Fruit fly (Drosophila melanogaster) whole organism, embryonic: ENCODE data around the gene CG42237.

Experiments
- BEAF-32 ChIP-seq: fragments of 200-800 bp; sonication (Bioruptor generic); optimal IDR thresholded peaks from 3 replicates; lab custom pipeline; 2017; ENCODE audit warnings: missing biosample characterization, missing genetic modification characterization, mild to moderate bottlenecking, moderate library complexity, missing genetic modification reagents
- Bdp1 ChIP-seq: fragments of 200-800 bp; sonication (Bioruptor generic); optimal IDR thresholded peaks from 3 replicates; lab custom pipeline; 2016; ENCODE audit warnings: missing biosample characterization, missing genetic modification characterization
- CG10209 ChIP-seq: fragments of 200-800 bp; sonication (Bioruptor generic); optimal IDR thresholded peaks from 3 replicates; lab custom pipeline; 2017; ENCODE audit warnings: missing biosample characterization, mild to moderate bottlenecking, missing genetic modification characterization, missing genetic modification reagents
- CG10959 ChIP-seq: fragments of 200-800 bp; sonication (Bioruptor generic); IDR thresholded peaks from 2 replicates; pipeline ENCODE4 v1.3.6; 2022; ENCODE audit warnings: missing biosample characterization, missing genetic modification characterization
- CG13624 ChIP-seq: fragments of 200-800 bp; sonication (Bioruptor generic); optimal IDR thresholded peaks from 2 replicates; lab custom pipeline; 2016; ENCODE audit warnings: missing biosample characterization, missing genetic modification characterization
- CG14014 ChIP-seq: fragments of 200-800 bp; sonication (Bioruptor generic); IDR thresholded peaks from 2 replicates; pipeline ENCODE4 v1.3.6; 2022; ENCODE audit warnings: missing biosample characterization, missing genetic modification characterization
- CG1603 ChIP-seq: fragments of 200-800 bp; sonication (Bioruptor generic); optimal IDR thresholded peaks from 2 replicates; lab custom pipeline; 2019; ENCODE audit warnings: missing biosample characterization, mild to moderate bottlenecking, missing genetic modification characterization, moderate library complexity
- CG1647 ChIP-seq: fragments of 200-800 bp; sonication (Bioruptor generic); optimal IDR thresholded peaks from 3 replicates; lab custom pipeline; 2016; ENCODE audit warnings: missing biosample characterization, missing genetic modification characterization
- CG17912 ChIP-seq: fragments of 200-800 bp; sonication (Bioruptor generic); optimal IDR thresholded peaks from 2 replicates; lab custom pipeline; 2018; ENCODE audit warnings: missing biosample characterization, mild to moderate bottlenecking, missing genetic modification characterization
- CG18476 ChIP-seq: fragments of 200-800 bp; sonication (Bioruptor generic); optimal IDR thresholded peaks from 2 replicates; lab custom pipeline; 2016; ENCODE audit warnings: missing biosample characterization, mild to moderate bottlenecking, missing genetic modification characterization
- CG4360 ChIP-seq: fragments of 200-800 bp; sonication (Bioruptor generic); IDR thresholded peaks from 2 replicates; pipeline ENCODE4 v1.3.6; 2022; ENCODE audit warnings: missing biosample characterization, missing genetic modification characterization
- CG43689 ChIP-seq: fragments of 200-800 bp; sonication (Bioruptor generic); IDR thresholded peaks from 2 replicates; pipeline ENCODE4 v1.3.6; 2022; ENCODE audit warnings: missing biosample characterization, missing genetic modification characterization
- CG4404 ChIP-seq: fragments of 200-800 bp; sonication (Bioruptor generic); IDR thresholded peaks from 2 replicates; pipeline ENCODE4 v1.3.6; 2022; ENCODE audit warnings: missing biosample characterization, missing genetic modification characterization
- CG4424 ChIP-seq: fragments of 200-800 bp; sonication (Bioruptor generic); optimal IDR thresholded peaks from 3 replicates; lab custom pipeline; 2016; ENCODE audit warnings: missing biosample characterization, missing genetic modification characterization
- CG5180 ChIP-seq: fragments of 200-800 bp; sonication (Bioruptor generic); optimal IDR thresholded peaks from 3 replicates; lab custom pipeline; 2017; ENCODE audit warnings: missing biosample characterization, missing genetic modification characterization, mild to moderate bottlenecking, moderate library complexity, missing genetic modification reagents
- CG6683 ChIP-seq: fragments of 200-800 bp; sonication (Bioruptor generic); optimal IDR thresholded peaks from 2 replicates; lab custom pipeline; 2017; ENCODE audit warnings: missing biosample characterization, mild to moderate bottlenecking, missing genetic modification characterization, missing genetic modification reagents
- CG6854 ChIP-seq: fragments of 200-800 bp; sonication (Bioruptor generic); optimal IDR thresholded peaks from 3 replicates; lab custom pipeline; 2017; ENCODE audit warnings: missing biosample characterization, mild to moderate bottlenecking, missing genetic modification characterization
- CG7556 ChIP-seq: fragments of 200-800 bp; sonication (Bioruptor generic); optimal IDR thresholded peaks from 2 replicates; lab custom pipeline; 2017; ENCODE audit warnings: missing biosample characterization, mild to moderate bottlenecking, missing genetic modification characterization
- CG7928 ChIP-seq: fragments of 200-800 bp; sonication (Bioruptor generic); optimal IDR thresholded peaks from 2 replicates; lab custom pipeline; 2017; ENCODE audit warnings: missing biosample characterization, mild to moderate bottlenecking, missing genetic modification characterization
- CG8089 ChIP-seq: fragments of 200-800 bp; sonication (Bioruptor generic); optimal IDR thresholded peaks from 3 replicates; lab custom pipeline; 2016; ENCODE audit warnings: missing biosample characterization, missing genetic modification characterization
- CG9817 ChIP-seq: fragments of 200-800 bp; sonication (Bioruptor generic); optimal IDR thresholded peaks from 2 replicates; lab custom pipeline; 2018; ENCODE audit warnings: missing biosample characterization, mild to moderate bottlenecking, missing genetic modification characterization, moderate library complexity
- Dll ChIP-seq: fragments of 200-800 bp; sonication (Bioruptor generic); IDR thresholded peaks from 4 replicates; pipeline ENCODE4 v1.3.6; 2022; ENCODE audit warnings: missing biosample characterization, missing genetic modification characterization; ENCODE audit not compliant: partially characterized antibody
- Gug ChIP-seq: fragments of 200-800 bp; sonication (Bioruptor generic); IDR thresholded peaks from 4 replicates; pipeline ENCODE4 v1.3.6; 2022; ENCODE audit warnings: missing biosample characterization, missing genetic modification characterization
- H2.0 ChIP-seq: fragments of 200-800 bp; sonication (Bioruptor generic); IDR thresholded peaks from 2 replicates; pipeline ENCODE4 v1.3.6; 2022; ENCODE audit warnings: missing biosample characterization, missing genetic modification characterization
- Hand ChIP-seq: fragments of 200-800 bp; sonication (Bioruptor generic); optimal IDR thresholded peaks from 2 replicates; lab custom pipeline; 2017; ENCODE audit warnings: mild to moderate bottlenecking, missing biosample characterization, missing genetic modification reagents, missing genetic modification characterization
- Jarid2 ChIP-seq: fragments of 200-800 bp; sonication (Bioruptor generic); optimal IDR thresholded peaks from 3 replicates; lab custom pipeline; 2017; ENCODE audit warnings: mild to moderate bottlenecking, missing biosample characterization, missing genetic modification reagents, missing genetic modification characterization
- Lim3 ChIP-seq: fragments of 200-800 bp; sonication (Bioruptor generic); IDR thresholded peaks from 2 replicates; pipeline ENCODE4 v1.3.6; 2022; ENCODE audit warnings: missing biosample characterization, missing genetic modification characterization
- MTF-1 ChIP-seq: fragments of 200-800 bp; sonication (Bioruptor generic); optimal IDR thresholded peaks from 2 replicates; lab custom pipeline; 2018; ENCODE audit warnings: missing biosample characterization, mild to moderate bottlenecking, missing genetic modification characterization, borderline replicate concordance
- NK7.1 ChIP-seq: fragments of 200-800 bp; sonication (Bioruptor generic); optimal IDR thresholded peaks from 3 replicates; lab custom pipeline; 2016; ENCODE audit warnings: missing biosample characterization, missing genetic modification characterization
- Rfx ChIP-seq: fragments of 200-800 bp; sonication (Bioruptor generic); IDR thresholded peaks from 2 replicates; pipeline ENCODE4 v1.3.6; 2022; ENCODE audit warnings: missing biosample characterization, missing genetic modification characterization
- Stat92E ChIP-seq, 3 experiments: fragments of >200 bp in 2 of 3; fragments of 200-800 bp in 1 of 3; sonication (Bioruptor generic) in 1 of 3; optimal IDR thresholded peaks; 2 replicates each; lab custom pipeline; 2017 to 2019; ENCODE audit warnings: missing biosample characterization in 3 of 3, missing genetic modification characterization in 3 of 3, mild to moderate bottlenecking in 1 of 3, moderate library complexity in 1 of 3
- amos ChIP-seq: fragments of 200-800 bp; sonication (Bioruptor generic); IDR thresholded peaks from 2 replicates; pipeline ENCODE4 v1.3.6; 2022; ENCODE audit warnings: missing biosample characterization, missing genetic modification characterization; ENCODE audit not compliant: partially characterized antibody
- ato ChIP-seq: fragments of 200-800 bp; sonication (Bioruptor generic); IDR thresholded peaks from 2 replicates; pipeline ENCODE4 v1.3.6; 2022; ENCODE audit warnings: missing biosample characterization, missing genetic modification characterization; ENCODE audit not compliant: partially characterized antibody
- bcd ChIP-seq: fragments of 200-800 bp; sonication (Bioruptor generic); optimal IDR thresholded peaks from 2 replicates; lab custom pipeline; 2017; ENCODE audit warnings: missing biosample characterization, mild to moderate bottlenecking, missing genetic modification characterization
- cas ChIP-seq: fragments of 200-800 bp; sonication (Bioruptor generic); IDR thresholded peaks from 2 replicates; pipeline ENCODE4 v1.3.6; 2022; ENCODE audit warnings: missing biosample characterization, missing genetic modification characterization
- cg ChIP-seq: fragments of 200-800 bp; sonication (Bioruptor generic); optimal IDR thresholded peaks from 3 replicates; lab custom pipeline; 2019; ENCODE audit warnings: missing biosample characterization, mild to moderate bottlenecking, missing genetic modification characterization, moderate library complexity
- chn ChIP-seq: fragments of 200-800 bp; sonication (Bioruptor generic); optimal IDR thresholded peaks from 2 replicates; lab custom pipeline; 2016; ENCODE audit warnings: missing biosample characterization, missing genetic modification characterization
- croc ChIP-seq: fragments of 200-800 bp; sonication (Bioruptor generic); conservative IDR thresholded peaks from 3 replicates; pipeline ENCODE4 v1.3.6; 2022; ENCODE audit warnings: missing biosample characterization, missing genetic modification characterization
- da ChIP-seq: fragments of 200-800 bp; sonication (Bioruptor generic); optimal IDR thresholded peaks from 2 replicates; lab custom pipeline; 2016; ENCODE audit warnings: missing biosample characterization, missing genetic modification characterization
- disco-r ChIP-seq: fragments of 200-800 bp; sonication (Bioruptor generic); optimal IDR thresholded peaks from 2 replicates; lab custom pipeline; 2016; ENCODE audit warnings: missing biosample characterization, missing genetic modification characterization
- gsb-n ChIP-seq: fragments of 200-800 bp; sonication (Bioruptor generic); optimal IDR thresholded peaks from 3 replicates; lab custom pipeline; 2018; ENCODE audit warnings: missing biosample characterization, mild to moderate bottlenecking, missing genetic modification characterization
- knrl ChIP-seq: fragments of 200-800 bp; sonication (Bioruptor generic); IDR thresholded peaks from 3 replicates; pipeline ENCODE4 v1.3.6; 2022; ENCODE audit warnings: missing biosample characterization, missing genetic modification characterization; ENCODE audit not compliant: partially characterized antibody
- mirr ChIP-seq: fragments of 200-800 bp; sonication (Bioruptor generic); optimal IDR thresholded peaks from 3 replicates; lab custom pipeline; 2018; ENCODE audit warnings: missing biosample characterization, mild to moderate bottlenecking, missing genetic modification characterization
- nerfin-1 ChIP-seq: fragments of 200-800 bp; sonication (Bioruptor generic); optimal IDR thresholded peaks from 3 replicates; lab custom pipeline; 2019; ENCODE audit warnings: missing biosample characterization, mild to moderate bottlenecking, missing genetic modification characterization, moderate library complexity
- peb ChIP-seq: fragments of 200-800 bp; sonication (Bioruptor generic); IDR thresholded peaks from 2 replicates; pipeline ENCODE4 v1.3.6; 2022; ENCODE audit warnings: missing biosample characterization, missing genetic modification characterization
- psq ChIP-seq: fragments of 200-800 bp; sonication (Bioruptor generic); optimal IDR thresholded peaks from 2 replicates; lab custom pipeline; 2017; ENCODE audit warnings: missing biosample characterization, missing genetic modification characterization
- salm ChIP-seq: fragments of 200-800 bp; sonication (Bioruptor generic); optimal IDR thresholded peaks from 2 replicates; lab custom pipeline; 2018; ENCODE audit warnings: missing biosample characterization, mild to moderate bottlenecking, missing genetic modification characterization
- stwl ChIP-seq: fragments of 200-800 bp; sonication (Bioruptor generic); optimal IDR thresholded peaks from 3 replicates; lab custom pipeline; 2018; ENCODE audit warnings: missing biosample characterization, mild to moderate bottlenecking, missing genetic modification characterization, moderate library complexity
- tin ChIP-seq: fragments of 200-800 bp; sonication (Bioruptor generic); optimal IDR thresholded peaks from 3 replicates; lab custom pipeline; 2016; ENCODE audit warnings: missing biosample characterization, missing genetic modification characterization

Gene CG42237

dm6 chrX:13088025-13088805, 26.7 kb upstream of the CG42237 start (continued):
- no peak for TF ChIP-seq CG8089 (GFP tag; lab: Kevin White, UChicago)
- TF ChIP-seq cg = peak; percentile 61
- no peak for TF ChIP-seq CG1647
- TF ChIP-seq CG10959 (GFP tag; lab: Robert Waterston, UW) = no peak
- no peak for TF ChIP-seq CG7928
- no peak for TF ChIP-seq BEAF-32
- TF ChIP-seq Bdp1 (GFP tag; lab: Kevin White, UChicago) = no peak
- peak; percentile 17 for TF ChIP-seq mirr (GFP tag; lab: Kevin White, UChicago)
- TF ChIP-seq Dll (GFP tag; lab: Robert Waterston, UW) = no peak
- no peak for TF ChIP-seq Gug (GFP tag; lab: Robert Waterston, UW)
- peak; percentile 14; the same call in 1 of the 2 replicates for TF ChIP-seq CG14014
- no peak for TF ChIP-seq chn
- TF ChIP-seq CG5180 (GFP tag; lab: Kevin White, UChicago) = no peak
- no peak for TF ChIP-seq knrl (GFP tag; lab: Robert Waterston, UW)
- no peak for TF ChIP-seq peb (GFP tag; lab: Robert Waterston, UW)
- TF ChIP-seq amos (GFP tag; lab: Robert Waterston, UW) = no peak
- peak; percentile 31 for TF ChIP-seq Rfx
- no peak for TF ChIP-seq salm (tag; lab: Kevin White, UChicago)
- no peak for TF ChIP-seq psq
- TF ChIP-seq bcd (GFP tag; lab: Kevin White, UChicago) = peak; percentile 27
- no peak for TF ChIP-seq CG17912 (GFP tag; lab: Kevin White, UChicago)
- no peak for TF ChIP-seq CG6683 (GFP tag; lab: Kevin White, UChicago)
- no peak for TF ChIP-seq gsb-n (tag; lab: Kevin White, UChicago)
- no peak for TF ChIP-seq Hand (GFP tag; lab: Kevin White, UChicago)
- no peak for TF ChIP-seq CG18476 (GFP tag; lab: Kevin White, UChicago)
- no peak for TF ChIP-seq H2.0
- no peak for TF ChIP-seq CG4360
- TF ChIP-seq CG1603 (tag; lab: Kevin White, UChicago) = no peak
- no peak for TF ChIP-seq stwl
- TF ChIP-seq da (GFP tag; lab: Kevin White, UChicago) = no peak
- no peak for TF ChIP-seq CG4404 (GFP tag; lab: Robert Waterston, UW)
- peak; percentile 16 for TF ChIP-seq nerfin-1 (tag; lab: Kevin White, UChicago)
- TF ChIP-seq disco-r (GFP tag; lab: Kevin White, UChicago) = no peak
- TF ChIP-seq croc (GFP tag; lab: Robert Waterston, UW) = no peak
- TF ChIP-seq MTF-1 (GFP tag; lab: Kevin White, UChicago) = no peak
- TF ChIP-seq CG6854 (GFP tag; lab: Kevin White, UChicago) = no peak
- TF ChIP-seq CG13624 (GFP tag; lab: Kevin White, UChicago) = no peak
- TF ChIP-seq NK7.1 (GFP tag; lab: Kevin White, UChicago) = no peak
- TF ChIP-seq Jarid2 = no peak
- peak; percentile 34 for TF ChIP-seq CG7556 (GFP tag; lab: Kevin White, UChicago)
- no peak for TF ChIP-seq Lim3
- no peak for TF ChIP-seq tin (GFP tag; lab: Kevin White, UChicago)
- no peak for TF ChIP-seq Stat92E (GFP tag; optimal IDR thresholded peaks at IDR 0.05; lab: Kevin White, UChicago)
- peak; percentile 36 for TF ChIP-seq CG9817 (tag; lab: Kevin White, UChicago)
- no peak for TF ChIP-seq cas (GFP tag; lab: Robert Waterston, UW)
- TF ChIP-seq ato (GFP tag; lab: Robert Waterston, UW) = no peak
- TF ChIP-seq CG10209 = peak; percentile 12
- peak; percentile 25 for TF ChIP-seq CG4424
- TF ChIP-seq CG43689 (GFP tag; lab: Robert Waterston, UW) = no peak
